Fruit fly (Drosophila melanogaster) whole organism, pupa: ENCODE measurements around the gene Lmpt.

ENCODE experiments used
- CG10348 ChIP-seq: fragments of 200-800 bp; sonication (Bioruptor generic); IDR thresholded peaks from 2 replicates; pipeline ENCODE4 v1.3.6; 2022; ENCODE audit warnings: missing biosample characterization, missing genetic modification characterization
- CG13204 ChIP-seq: fragments of 200-800 bp; sonication (Bioruptor generic); optimal IDR thresholded peaks from 2 replicates; lab custom pipeline; 2018; ENCODE audit warnings: missing biosample characterization, mild to moderate bottlenecking, missing genetic modification characterization, moderate library complexity
- CG14655 ChIP-seq: fragments of 200-800 bp; sonication (Bioruptor generic); optimal IDR thresholded peaks from 3 replicates; lab custom pipeline; 2017; ENCODE audit warnings: mild to moderate bottlenecking, missing biosample characterization, missing genetic modification reagents, missing genetic modification characterization
- CG15710 ChIP-seq: fragments of 200-800 bp; sonication (Bioruptor generic); optimal IDR thresholded peaks from 2 replicates; lab custom pipeline; 2018; ENCODE audit warnings: missing biosample characterization, mild to moderate bottlenecking, missing genetic modification characterization, moderate library complexity
- CG17806 ChIP-seq: fragments of 200-800 bp; sonication (Bioruptor generic); optimal IDR thresholded peaks from 2 replicates; lab custom pipeline; 2018; ENCODE audit warnings: missing biosample characterization, mild to moderate bottlenecking, missing genetic modification characterization, moderate library complexity
- CG32121 ChIP-seq: fragments of 200-800 bp; sonication (Bioruptor generic); IDR thresholded peaks from 2 replicates; pipeline ENCODE4 v1.3.6; 2022; ENCODE audit warnings: missing biosample characterization, missing genetic modification characterization
- CG34367 ChIP-seq: fragments of 200-800 bp; sonication (Bioruptor generic); optimal IDR thresholded peaks from 2 replicates; lab custom pipeline; 2018; ENCODE audit warnings: missing biosample characterization, mild to moderate bottlenecking, missing genetic modification characterization
- CG4496 ChIP-seq: fragments of 200-800 bp; sonication (Bioruptor generic); IDR thresholded peaks from 3 replicates; pipeline ENCODE4 v1.3.6; 2022; ENCODE audit warnings: missing biosample characterization, missing genetic modification characterization
- CG8159 ChIP-seq: fragments of 200-800 bp; sonication (Bioruptor generic); optimal IDR thresholded peaks from 3 replicates; lab custom pipeline; 2018; ENCODE audit warnings: missing biosample characterization, mild to moderate bottlenecking, missing genetic modification characterization, moderate library complexity
- CG8301 ChIP-seq: fragments of 200-800 bp; sonication (Bioruptor generic); optimal IDR thresholded peaks from 2 replicates; lab custom pipeline; 2018; ENCODE audit warnings: missing biosample characterization, mild to moderate bottlenecking, missing genetic modification characterization
- CG9948 ChIP-seq: fragments of 200-800 bp; sonication (Bioruptor generic); optimal IDR thresholded peaks from 2 replicates; lab custom pipeline; 2018; ENCODE audit warnings: missing biosample characterization, mild to moderate bottlenecking, missing genetic modification characterization, moderate library complexity
- D1 ChIP-seq: fragments of 200-800 bp; sonication (Bioruptor generic); optimal IDR thresholded peaks from 2 replicates; lab custom pipeline; 2018; ENCODE audit warnings: missing biosample characterization, mild to moderate bottlenecking, missing genetic modification characterization, moderate library complexity
- EcR ChIP-seq: fragments of 200-800 bp; sonication (Bioruptor generic); optimal IDR thresholded peaks from 3 replicates; lab custom pipeline; 2019; ENCODE audit warnings: missing biosample characterization, missing genetic modification characterization, mild to moderate bottlenecking, moderate library complexity, missing genetic modification reagents
- Ets98B ChIP-seq: fragments of 200-800 bp; sonication (Bioruptor generic); IDR thresholded peaks from 2 replicates; pipeline ENCODE4 v1.3.6; 2022; ENCODE audit warnings: missing biosample characterization, missing genetic modification characterization
- Pif1A ChIP-seq: fragments of 200-800 bp; sonication (Bioruptor generic); optimal IDR thresholded peaks from 3 replicates; lab custom pipeline; 2016; ENCODE audit warnings: missing biosample characterization, missing genetic modification characterization
- Pif1B ChIP-seq: fragments of 200-800 bp; sonication (Bioruptor generic); optimal IDR thresholded peaks from 3 replicates; lab custom pipeline; 2016; ENCODE audit warnings: missing biosample characterization, missing genetic modification characterization
- Snoo ChIP-seq: fragments of 200-800 bp; sonication (Bioruptor generic); optimal IDR thresholded peaks from 3 replicates; lab custom pipeline; 2017; ENCODE audit warnings: missing biosample characterization, mild to moderate bottlenecking, missing genetic modification characterization, inconsistent platforms
- fd96Ca ChIP-seq: fragments of 200-800 bp; sonication (Bioruptor generic); IDR thresholded peaks from 3 replicates; pipeline ENCODE4 v1.3.6; 2022; ENCODE audit warnings: missing biosample characterization, missing genetic modification characterization
- gl ChIP-seq: fragments of 200-800 bp; sonication (Bioruptor generic); optimal IDR thresholded peaks from 2 replicates; lab custom pipeline; 2018; ENCODE audit warnings: missing biosample characterization, mild to moderate bottlenecking, missing genetic modification characterization
- rn ChIP-seq: fragments of 200-800 bp; sonication (Bioruptor generic); IDR thresholded peaks from 2 replicates; pipeline ENCODE4 v1.3.6; 2022; ENCODE audit warnings: missing biosample characterization, missing genetic modification characterization

Lmpt gene

dm6 chr3L:16858780-16859179, 6.3 kb upstream of the Lmpt start, which contains the start of gene sinah:
Gene sinah (plus strand): TSS chr3L:16859080.
- no peak for TF ChIP-seq CG8159 (tag; lab: Kevin White, UChicago)
- TF ChIP-seq Snoo (tag; lab: Kevin White, UChicago), result no peak
- TF ChIP-seq CG8301 (tag; lab: Kevin White, UChicago), result no peak
- no peak for TF ChIP-seq CG9948 (tag; lab: Kevin White, UChicago)
- no peak for TF ChIP-seq CG34367 (tag; lab: Kevin White, UChicago)
- TF ChIP-seq CG13204, result no peak
- TF ChIP-seq rn (GFP tag; lab: Robert Waterston, UW), result no peak
- TF ChIP-seq D1 (tag; lab: Kevin White, UChicago), result no peak
- TF ChIP-seq Pif1A (GFP tag; lab: Kevin White, UChicago), result no peak
- no peak for TF ChIP-seq CG14655 (GFP tag; lab: Kevin White, UChicago)
- TF ChIP-seq CG4496 (GFP tag; lab: Robert Waterston, UW), result no peak

- no peak for TF ChIP-seq EcR (GFP tag; lab: Kevin White, UChicago)
- TF ChIP-seq Ets98B (GFP tag; lab: Robert Waterston, UW), result no peak
- TF ChIP-seq Snoo (tag; lab: Kevin White, UChicago), result no peak
- no peak for TF ChIP-seq CG34367 (tag; lab: Kevin White, UChicago)
- no peak for TF ChIP-seq rn (GFP tag; lab: Robert Waterston, UW)
- no peak for TF ChIP-seq CG10348
- TF ChIP-seq CG8159 (tag; lab: Kevin White, UChicago), result no peak
- no peak for TF ChIP-seq fd96Ca (GFP tag; lab: Robert Waterston, UW)
- TF ChIP-seq D1 (tag; lab: Kevin White, UChicago), result no peak
- TF ChIP-seq CG32121 (GFP tag; lab: Robert Waterston, UW), result no peak
- TF ChIP-seq CG15710 (tag; lab: Kevin White, UChicago), result no peak
- TF ChIP-seq Pif1A (GFP tag; lab: Kevin White, UChicago), result no peak
These were observed 4.8 kb upstream of the Lmpt start, which contains the start of gene CG13029 for dm6 chr3L:16860322-16860721. Gene CG13029 (plus strand): TSS chr3L:16860622.

- no peak for TF ChIP-seq CG34367 (tag; lab: Kevin White, UChicago)
- no peak for TF ChIP-seq Pif1A (GFP tag; lab: Kevin White, UChicago)
- no peak for TF ChIP-seq fd96Ca (GFP tag; lab: Robert Waterston, UW)
- no peak for TF ChIP-seq CG4496 (GFP tag; lab: Robert Waterston, UW)
- no peak for TF ChIP-seq CG9948 (tag; lab: Kevin White, UChicago)
These were observed 4.2 kb upstream of the Lmpt start for dm6 chr3L:16860879-16861278.

- TF ChIP-seq CG9948 (tag; lab: Kevin White, UChicago) (no peak), rn (GFP tag; lab: Robert Waterston, UW) (no peak), CG15710 (tag; lab: Kevin White, UChicago) (no peak), CG14655 (GFP tag; lab: Kevin White, UChicago) (no peak), gl (tag; lab: Kevin White, UChicago) (no peak), CG10348 (no peak), CG8159 (tag; lab: Kevin White, UChicago) (no peak), CG4496 (GFP tag; lab: Robert Waterston, UW) (no peak), fd96Ca (GFP tag; lab: Robert Waterston, UW) (no peak)
These were observed 2.8 kb upstream of the Lmpt start, which contains the start of gene Rh4 for dm6 chr3L:16862284-16862683. Gene Rh4 (minus strand): TSS chr3L:16862517.

dm6 chr3L:16862958-16863357, 2.1 kb upstream of the Lmpt start, which contains the start of gene CG9951:
Gene CG9951 (plus strand): TSS chr3L:16863164.
- TF ChIP-seq CG17806 (tag; lab: Kevin White, UChicago) (no peak), CG8159 (tag; lab: Kevin White, UChicago) (no peak), Snoo (tag; lab: Kevin White, UChicago) (no peak), EcR (GFP tag; lab: Kevin White, UChicago) (no peak), CG14655 (GFP tag; lab: Kevin White, UChicago) (no peak), fd96Ca (GFP tag; lab: Robert Waterston, UW) (no peak), CG10348 (no peak), Pif1A (GFP tag; lab: Kevin White, UChicago) (no peak), CG8301 (tag; lab: Kevin White, UChicago) (no peak), CG13204 (no peak), rn (GFP tag; lab: Robert Waterston, UW) (no peak), CG9948 (tag; lab: Kevin White, UChicago) (no peak), Pif1B (GFP tag; lab: Kevin White, UChicago) (no peak)

dm6 chr3L:16865832-16866163, 703 bp downstream of the Lmpt start:
- TF ChIP-seq Snoo (tag; lab: Kevin White, UChicago), result no peak
- no peak for TF ChIP-seq Pif1B (GFP tag; lab: Kevin White, UChicago)
- no peak for TF ChIP-seq CG32121 (GFP tag; lab: Robert Waterston, UW)
- no peak for TF ChIP-seq CG8301 (tag; lab: Kevin White, UChicago)
- no peak for TF ChIP-seq CG17806 (tag; lab: Kevin White, UChicago)

- TF ChIP-seq gl (tag; lab: Kevin White, UChicago), result no peak
These were observed 2.1 kb downstream of the Lmpt start for dm6 chr3L:16867190-16867589.
